Worm (Caenorhabditis elegans): ENCODE results near the gene egl-6.

The egl-6 gene

ce11 chrX:5905764-5906163, 25.2 kb upstream of the egl-6 start:
- no peak for TF ChIP-seq pes-1 (GFP tag; IDR thresholded peaks at IDR 0.05)
- no peak for TF ChIP-seq hnd-1 (tag; optimal IDR thresholded peaks at IDR 0.05)
- TF ChIP-seq hmg-4 (GFP tag; optimal IDR thresholded peaks at IDR 0.05), result no peak

ce11 chrX:5917284-5917683, 13.6 kb upstream of the egl-6 start, which contains the start of gene Y23B4A.1:
Gene Y23B4A.1, minus strand, starts transcription at chrX:5917384.
- TF ChIP-seq B0310.2 (tag; optimal IDR thresholded peaks at IDR 0.05) (no peak), tbx-11 (GFP tag; IDR thresholded peaks at IDR 0.05) (no peak), pes-1 (GFP tag; IDR thresholded peaks at IDR 0.05) (no peak), hmbx-1 (tag; optimal IDR thresholded peaks at IDR 0.05) (no peak), scrt-1 (GFP tag; IDR thresholded peaks at IDR 0.05) (no peak), aly-1 (tag; optimal IDR thresholded peaks at IDR 0.05) (no peak), tbx-37 (GFP tag; conservative IDR thresholded peaks at IDR 0.05) (no peak), ceh-36 (tag; optimal IDR thresholded peaks at IDR 0.05) (no peak), ets-7 (tag; optimal IDR thresholded peaks at IDR 0.05) (no peak), ama-1 (optimal IDR thresholded peaks at IDR 0.05) (no peak), hnd-1 (tag; optimal IDR thresholded peaks at IDR 0.05) (no peak), F13C5.2 (tag; optimal IDR thresholded peaks at IDR 0.05) (no peak), sea-1 (GFP tag; conservative IDR thresholded peaks at IDR 0.05) (no peak)

- TF ChIP-seq hnd-1 (tag; optimal IDR thresholded peaks at IDR 0.05) (no peak), tra-4 (tag; optimal IDR thresholded peaks at IDR 0.05) (no peak), ceh-36 (tag; optimal IDR thresholded peaks at IDR 0.05) (no peak), aly-1 (tag; optimal IDR thresholded peaks at IDR 0.05) (no peak), tbx-11 (GFP tag; IDR thresholded peaks at IDR 0.05) (no peak), sea-1 (GFP tag; conservative IDR thresholded peaks at IDR 0.05) (no peak), F13C5.2 (tag; optimal IDR thresholded peaks at IDR 0.05) (no peak), hmg-4 (GFP tag; optimal IDR thresholded peaks at IDR 0.05) (no peak), pes-1 (GFP tag; IDR thresholded peaks at IDR 0.05) (no peak), ama-1 (optimal IDR thresholded peaks at IDR 0.05) (no peak), hmbx-1 (tag; optimal IDR thresholded peaks at IDR 0.05) (no peak), ets-7 (tag; optimal IDR thresholded peaks at IDR 0.05) (no peak), scrt-1 (GFP tag; IDR thresholded peaks at IDR 0.05) (no peak), tbx-37 (GFP tag; conservative IDR thresholded peaks at IDR 0.05) (no peak), B0310.2 (tag; optimal IDR thresholded peaks at IDR 0.05) (no peak), ceh-13 (GFP tag; optimal IDR thresholded peaks at IDR 0.05) (no peak)
These were observed 11.8 kb upstream of the egl-6 start, which contains the start of gene capa-1 for ce11 chrX:5919097-5919496. Gene capa-1, plus strand, starts transcription at chrX:5919397.

- TF ChIP-seq aly-1 (tag; optimal IDR thresholded peaks at IDR 0.05) (no peak), hmbx-1 (tag; optimal IDR thresholded peaks at IDR 0.05) (no peak), hmg-4 (GFP tag; optimal IDR thresholded peaks at IDR 0.05) (no peak), tra-4 (tag; optimal IDR thresholded peaks at IDR 0.05) (no peak), hnd-1 (tag; optimal IDR thresholded peaks at IDR 0.05) (no peak), tbx-37 (GFP tag; conservative IDR thresholded peaks at IDR 0.05) (no peak), ceh-13 (GFP tag; optimal IDR thresholded peaks at IDR 0.05) (no peak), ama-1 (optimal IDR thresholded peaks at IDR 0.05) (no peak)
These were observed 7.2 kb upstream of the egl-6 start for ce11 chrX:5923672-5924071.

ce11 chrX:5932923-5933322, 2.0 kb downstream of the egl-6 start:
- TF ChIP-seq scrt-1 (GFP tag; IDR thresholded peaks at IDR 0.05) (no peak), hmg-4 (GFP tag; optimal IDR thresholded peaks at IDR 0.05) (no peak), tbx-11 (GFP tag; IDR thresholded peaks at IDR 0.05) (no peak), B0310.2 (tag; optimal IDR thresholded peaks at IDR 0.05) (no peak), pes-1 (GFP tag; IDR thresholded peaks at IDR 0.05) (no peak), tbx-37 (GFP tag; conservative IDR thresholded peaks at IDR 0.05) (no peak), ama-1 (optimal IDR thresholded peaks at IDR 0.05) (no peak), flt-1 (GFP tag; IDR thresholded peaks at IDR 0.05) (no peak), aly-1 (tag; optimal IDR thresholded peaks at IDR 0.05) (no peak), ceh-36 (tag; optimal IDR thresholded peaks at IDR 0.05) (no peak), F13C5.2 (tag; optimal IDR thresholded peaks at IDR 0.05) (no peak), sea-1 (GFP tag; conservative IDR thresholded peaks at IDR 0.05) (no peak), hmbx-1 (tag; optimal IDR thresholded peaks at IDR 0.05) (no peak), ets-7 (tag; optimal IDR thresholded peaks at IDR 0.05) (no peak), tra-4 (tag; optimal IDR thresholded peaks at IDR 0.05) (no peak)

- no peak for TF ChIP-seq aly-1 (tag; optimal IDR thresholded peaks at IDR 0.05)
- TF ChIP-seq ets-7 (tag; optimal IDR thresholded peaks at IDR 0.05), result no peak
- TF ChIP-seq sea-1 (GFP tag; conservative IDR thresholded peaks at IDR 0.05), result no peak
- TF ChIP-seq ceh-36 (tag; optimal IDR thresholded peaks at IDR 0.05), result no peak
- TF ChIP-seq tbx-11 (GFP tag; IDR thresholded peaks at IDR 0.05), result no peak
- no peak for TF ChIP-seq flt-1 (GFP tag; IDR thresholded peaks at IDR 0.05)
- TF ChIP-seq hnd-1 (tag; optimal IDR thresholded peaks at IDR 0.05), result no peak
- no peak for TF ChIP-seq B0310.2 (tag; optimal IDR thresholded peaks at IDR 0.05)
- TF ChIP-seq ceh-13 (GFP tag; optimal IDR thresholded peaks at IDR 0.05), result no peak
- no peak for TF ChIP-seq scrt-1 (GFP tag; IDR thresholded peaks at IDR 0.05)
- TF ChIP-seq tra-4 (tag; optimal IDR thresholded peaks at IDR 0.05), result no peak
- no peak for TF ChIP-seq hmbx-1 (tag; optimal IDR thresholded peaks at IDR 0.05)
- TF ChIP-seq ama-1 (optimal IDR thresholded peaks at IDR 0.05), result no peak
- TF ChIP-seq tbx-37 (GFP tag; conservative IDR thresholded peaks at IDR 0.05), result no peak
- no peak for TF ChIP-seq hmg-4 (GFP tag; optimal IDR thresholded peaks at IDR 0.05)
- TF ChIP-seq pes-1 (GFP tag; IDR thresholded peaks at IDR 0.05), result no peak
- TF ChIP-seq F13C5.2 (tag; optimal IDR thresholded peaks at IDR 0.05), result no peak
These were observed 4.6 kb downstream of the egl-6 start, which contains the start of gene C46F4.3 for ce11 chrX:5935473-5935872. Gene C46F4.3, plus strand, starts transcription at chrX:5935773.

- TF ChIP-seq aly-1 (tag; optimal IDR thresholded peaks at IDR 0.05) (no peak), sea-1 (GFP tag; conservative IDR thresholded peaks at IDR 0.05) (no peak), hnd-1 (tag; optimal IDR thresholded peaks at IDR 0.05) (no peak), hmbx-1 (tag; optimal IDR thresholded peaks at IDR 0.05) (no peak)
These were observed 10.4 kb downstream of the egl-6 start for ce11 chrX:5941325-5941724.

ce11 chrX:5942171-5942570, 11.2 kb downstream of the egl-6 start:
- TF ChIP-seq flt-1 (GFP tag; IDR thresholded peaks at IDR 0.05), result no peak
- no peak for TF ChIP-seq aly-1 (tag; optimal IDR thresholded peaks at IDR 0.05)
- TF ChIP-seq ama-1 (optimal IDR thresholded peaks at IDR 0.05), result no peak
